Fruit fly (Drosophila melanogaster): Measurements from ENCODE around the gene ctp.

Gene ctp

dm6 chrX:4686150-4686549 is 1.4 kb upstream of the ctp start (continued):
- no peak for TF ChIP-seq Oli (tag; optimal IDR thresholded peaks at IDR 0.05)
- TF ChIP-seq Hmr (GFP tag; optimal IDR thresholded peaks at IDR 0.05), result no peak
- peak; percentile 52 for TF ChIP-seq Med (GFP tag)
- TF ChIP-seq Jarid2 (GFP tag; optimal IDR thresholded peaks at IDR 0.05), result no peak
- TF ChIP-seq crc (GFP tag; optimal IDR thresholded peaks at IDR 0.05), result no peak
- no peak for TF ChIP-seq kay (GFP tag; optimal IDR thresholded peaks at IDR 0.05)
- TF ChIP-seq wek (GFP tag; optimal IDR thresholded peaks at IDR 0.05), result no peak
- no peak for TF ChIP-seq BtbVII (GFP tag; optimal IDR thresholded peaks at IDR 0.05)
- no peak for TF ChIP-seq Dip2 (GFP tag; IDR thresholded peaks at IDR 0.05)
- TF ChIP-seq CG6654 (GFP tag; optimal IDR thresholded peaks at IDR 0.05), result no peak
- no peak for TF ChIP-seq CG14014 (GFP tag; IDR thresholded peaks at IDR 0.05)
- no peak for TF ChIP-seq tx (GFP tag; optimal IDR thresholded peaks at IDR 0.05)
- TF ChIP-seq CG3407 (GFP tag; optimal IDR thresholded peaks at IDR 0.05), result no peak
- peak; percentile 11 for TF ChIP-seq CG13296 (GFP tag; optimal IDR thresholded peaks at IDR 0.05)
- TF ChIP-seq ind (GFP tag; optimal IDR thresholded peaks at IDR 0.05), result no peak
- no peak for TF ChIP-seq CG32772 (GFP tag; IDR thresholded peaks at IDR 0.05)
- no peak for TF ChIP-seq hth (optimal IDR thresholded peaks at IDR 0.05)
- peak; percentile 91 for TF ChIP-seq CG1832 (GFP tag; optimal IDR thresholded peaks at IDR 0.05)
- TF ChIP-seq B-H1 (GFP tag; IDR thresholded peaks at IDR 0.05), result no peak
- TF ChIP-seq otp (GFP tag; IDR thresholded peaks at IDR 0.05), result no peak
- no peak for TF ChIP-seq row (GFP tag; IDR thresholded peaks at IDR 0.05)
- peak; percentile 23 for TF ChIP-seq sug (tag; optimal IDR thresholded peaks at IDR 0.05)
- peak in 1 of 2 experiments; percentile 46 for TF ChIP-seq Pdp1 (GFP tag; optimal IDR thresholded peaks at IDR 0.05)
- no peak for TF ChIP-seq CG2202 (tag; optimal IDR thresholded peaks at IDR 0.05)
- no peak for TF ChIP-seq Camta (GFP tag; optimal IDR thresholded peaks at IDR 0.05)
- TF ChIP-seq Abd-B (GFP tag; optimal IDR thresholded peaks at IDR 0.05), result peak; percentile 75
- no peak for TF ChIP-seq CG4820 (GFP tag; optimal IDR thresholded peaks at IDR 0.05)
- TF ChIP-seq CG16863 (GFP tag; optimal IDR thresholded peaks at IDR 0.05), result no peak
- no peak for TF ChIP-seq CG1602 (GFP tag; optimal IDR thresholded peaks at IDR 0.05)
- peak; percentile 94 for TF ChIP-seq cg (GFP tag; optimal IDR thresholded peaks at IDR 0.05)
- TF ChIP-seq croc (GFP tag; conservative IDR thresholded peaks at IDR 0.05), result no peak
- TF ChIP-seq Dip3 (GFP tag; optimal IDR thresholded peaks at IDR 0.05), result no peak
- TF ChIP-seq HLHmδ (GFP tag; optimal IDR thresholded peaks at IDR 0.05), result no peak
- TF ChIP-seq ERR (GFP tag; optimal IDR thresholded peaks at IDR 0.05), result no peak
- TF ChIP-seq danr (GFP tag; IDR thresholded peaks at IDR 0.05), result no peak
- no peak for TF ChIP-seq CG17802 (tag; optimal IDR thresholded peaks at IDR 0.05)
- no peak for TF ChIP-seq ham (GFP tag; IDR thresholded peaks at IDR 0.05)
- peak; percentile 87 for TF ChIP-seq nom (GFP tag; optimal IDR thresholded peaks at IDR 0.05)
- no peak for TF ChIP-seq CG17568 (GFP tag; optimal IDR thresholded peaks at IDR 0.05)
- peak; percentile 77 for TF ChIP-seq Nf-YC (tag; optimal IDR thresholded peaks at IDR 0.05)
- TF ChIP-seq dm (GFP tag; optimal IDR thresholded peaks at IDR 0.05), result no peak
- no peak for TF ChIP-seq odd (GFP tag; optimal IDR thresholded peaks at IDR 0.05)
- TF ChIP-seq CG10543 (GFP tag; optimal IDR thresholded peaks at IDR 0.05), result peak; percentile 56
- TF ChIP-seq CrebB (tag; optimal IDR thresholded peaks at IDR 0.05), result no peak
- TF ChIP-seq Atf3 (GFP tag; optimal IDR thresholded peaks at IDR 0.05), result no peak
